Worm (Caenorhabditis elegans): Measurements from ENCODE around the gene T10G3.2.
A peak's percentile ranks its signal among the peaks of the same experiment; 100 is the strongest.

The T10G3.2 gene

ce11 chrV:13488297-13488803 lies 8.7 kb upstream of the T10G3.2 start:
- TF ChIP-seq pag-3 (tag; optimal IDR thresholded peaks at IDR 0.05; ENCODE audit: borderline replicate concordance, insufficient read depth) (no peak), alr-1 (tag; optimal IDR thresholded peaks at IDR 0.05; ENCODE audit: borderline replicate concordance) (no peak), nhr-20 (tag; optimal IDR thresholded peaks at IDR 0.05) (peak; percentile 40), ceh-90 (tag; optimal IDR thresholded peaks at IDR 0.05) (no peak), efl-1 (optimal IDR thresholded peaks at IDR 0.05) (no peak), efl-1 (GFP tag; optimal IDR thresholded peaks at IDR 0.05 in 1 of 2) (peak in 1 of 2 experiments; percentile 3), ets-5 (GFP tag; IDR thresholded peaks at IDR 0.05) (no peak), unc-98 (GFP tag; IDR thresholded peaks at IDR 0.05) (no peak), lir-3 (tag; optimal IDR thresholded peaks at IDR 0.05; ENCODE audit: poor library complexity) (no peak), fkh-4 (tag; optimal IDR thresholded peaks at IDR 0.05; ENCODE audit: borderline replicate concordance) (no peak), ama-1 (optimal IDR thresholded peaks at IDR 0.05) (no peak), aha-1 (tag; optimal IDR thresholded peaks at IDR 0.05) (no peak), mef-2 (tag; optimal IDR thresholded peaks at IDR 0.05) (no peak), elt-3 (tag; optimal IDR thresholded peaks at IDR 0.05) (peak in 1 of 6 experiments; percentile 63), nhr-12 (tag; optimal IDR thresholded peaks at IDR 0.05) (no peak), unc-130 (tag; optimal IDR thresholded peaks at IDR 0.05) (peak; percentile 31), lin-13 (GFP tag; optimal IDR thresholded peaks at IDR 0.05) (no peak), egl-13 (tag; optimal IDR thresholded peaks at IDR 0.05) (no peak), mab-9 (GFP tag; IDR thresholded peaks at IDR 0.05) (no peak), grh-1 (GFP tag; IDR thresholded peaks at IDR 0.05) (peak; percentile 61; the same call in 1 of the 2 replicates), irx-1 (tag; optimal IDR thresholded peaks at IDR 0.05) (no peak), elt-2 (tag; optimal IDR thresholded peaks at IDR 0.05) (no peak), C34B4.2 (tag; optimal IDR thresholded peaks at IDR 0.05) (no peak), sptf-1 (tag; optimal IDR thresholded peaks at IDR 0.05) (no peak), lin-14 (GFP tag; optimal IDR thresholded peaks at IDR 0.05) (peak; percentile 37), blmp-1 (tag; optimal IDR thresholded peaks at IDR 0.05) (peak; percentile 34), hlh-17 (GFP tag; optimal IDR thresholded peaks at IDR 0.05; ENCODE audit: borderline replicate concordance) (no peak), nhr-71 (tag; optimal IDR thresholded peaks at IDR 0.05) (peak; percentile 4), nhr-76 (tag; optimal IDR thresholded peaks at IDR 0.05) (no peak), zag-1 (tag; optimal IDR thresholded peaks at IDR 0.05) (no peak), nhr-84 (tag; optimal IDR thresholded peaks at IDR 0.05) (no peak), efl-3 (GFP tag; optimal IDR thresholded peaks at IDR 0.05) (no peak), F16B12.6 (tag; optimal IDR thresholded peaks at IDR 0.05) (no peak), snpc-4 (tag; optimal IDR thresholded peaks at IDR 0.05) (no peak), nhr-47 (tag; optimal IDR thresholded peaks at IDR 0.05) (no peak), lsy-2 (tag; optimal IDR thresholded peaks at IDR 0.05) (peak in 1 of 2 experiments; percentile 30), sox-4 (tag; optimal IDR thresholded peaks at IDR 0.05) (no peak), nhr-77 (tag; optimal IDR thresholded peaks at IDR 0.05) (no peak), dpl-1 (GFP tag; optimal IDR thresholded peaks at IDR 0.05) (no peak), egl-27 (tag; optimal IDR thresholded peaks at IDR 0.05) (no peak), nhr-19 (GFP tag; conservative IDR thresholded peaks at IDR 0.05) (0 out of 2 replicates have a peak, but pooled peaks have one; percentile 14), pqm-1 (tag; optimal IDR thresholded peaks at IDR 0.05) (no peak), rnt-1 (tag; optimal IDR thresholded peaks at IDR 0.05) (no peak), snu-23 (GFP tag; optimal IDR thresholded peaks at IDR 0.05) (no peak), skn-1 (tag; optimal IDR thresholded peaks at IDR 0.05) (no peak), isw-1 (GFP tag; IDR thresholded peaks at IDR 0.05) (no peak), unc-30 (tag; optimal IDR thresholded peaks at IDR 0.05) (no peak), Y116A8C.19 (tag; optimal IDR thresholded peaks at IDR 0.05; ENCODE audit: borderline replicate concordance) (no peak), nhr-85 (tag) (peak; percentile 85), xbp-1 (tag; optimal IDR thresholded peaks at IDR 0.05) (no peak), swsn-7 (tag; optimal IDR thresholded peaks at IDR 0.05) (no peak), ztf-4 (tag; optimal IDR thresholded peaks at IDR 0.05) (no peak), tbx-2 (tag; optimal IDR thresholded peaks at IDR 0.05) (no peak), hpl-2 (GFP tag; optimal IDR thresholded peaks at IDR 0.05) (no peak)

Measured in whole organism, L1 larva.